Fruit fly (Drosophila melanogaster) whole organism: Measurements from ENCODE around the gene ZnT63C.

Experiments
- CG8478 ChIP-seq: fragments of >200 bp; optimal IDR thresholded peaks from 2 replicates; lab custom pipeline; 2018; ENCODE audit warnings: inconsistent platforms
- EcR ChIP-seq, 2 experiments: fragments of >200 bp; optimal IDR thresholded peaks; 2 replicates each; lab custom pipeline; 2017; ENCODE audit warnings: missing biosample characterization in 2 of 2, missing genetic modification characterization in 2 of 2, missing genetic modification reagents in 2 of 2
- pan ChIP-seq: fragments of >200 bp; optimal IDR thresholded peaks from 2 replicates; lab custom pipeline; 2017
- psq ChIP-seq: fragments of >200 bp; optimal IDR thresholded peaks from 2 replicates; lab custom pipeline; 2017
- usp ChIP-seq: fragments of >200 bp; optimal IDR thresholded peaks from 2 replicates; lab custom pipeline; 2017; ENCODE audit warnings: missing biosample characterization, missing genetic modification characterization, mixed read lengths

DNA sequence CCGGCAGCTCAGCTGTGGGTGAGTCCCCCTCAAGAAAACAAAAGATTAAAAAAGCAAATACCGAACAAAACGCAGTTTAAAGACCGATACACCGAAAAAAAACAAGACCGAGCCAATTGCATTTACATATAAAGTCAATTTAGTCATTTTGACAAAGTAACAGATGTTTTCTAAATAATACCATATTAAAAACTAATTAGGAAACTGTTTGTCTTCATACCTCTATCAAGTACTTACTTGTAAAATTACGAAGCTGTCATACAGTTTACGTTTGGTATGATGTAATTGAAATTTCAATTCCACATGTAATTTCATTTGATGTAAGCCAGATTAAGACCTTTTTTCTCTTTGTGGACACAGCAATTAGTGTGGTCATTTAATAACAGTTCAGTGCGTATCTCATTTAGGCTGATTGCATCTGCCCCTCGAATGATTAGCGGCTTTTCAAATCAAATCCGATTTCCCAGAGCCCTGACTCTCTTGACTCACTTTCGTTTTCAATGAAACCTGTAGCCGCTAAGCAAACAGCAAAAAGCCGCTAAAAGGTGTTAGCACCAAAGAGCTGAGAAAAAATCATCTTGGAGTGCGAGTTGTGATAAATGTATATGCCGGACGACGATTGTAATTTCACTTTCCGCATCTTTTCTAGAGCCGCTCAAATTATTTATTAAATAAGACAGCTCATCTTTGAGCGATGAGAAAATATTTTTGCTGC, 28.9 kb upstream of the ZnT63C start:
- TF ChIP-seq psq (lab: Kevin White, UChicago) (no peak), usp (GFP tag; lab: Kevin White, UChicago) (no peak), EcR (GFP tag; optimal IDR thresholded peaks at IDR 0.05; lab: Kevin White, UChicago) (no peak), pan (no peak), CG8478 (no peak)
